Worm (Caenorhabditis elegans) whole organism, young adult: Measurements from ENCODE around the gene obr-1.

Experiments used
- Y56A3A.18 ChIP-seq: fragments of 200-800 bp; sonication (Bioruptor generic); IDR thresholded peaks from 2 replicates; pipeline ENCODE4 v1.3.6; 2022; ENCODE audit warnings: missing genetic modification reagents, missing genetic modification characterization, missing compliant biosample characterization
- ama-1 ChIP-seq, 3 experiments: fragments of 150-350 bp in 1 of 3; sonication (generic microtip) in 2 of 3; optimal IDR thresholded peaks; 2 replicates each; lab custom pipeline; 2014 to 2018; ENCODE audit warnings: missing biosample characterization in 2 of 3, missing genetic modification characterization in 2 of 3, missing genetic modification reagents in 2 of 3
- ccch-3 ChIP-seq: fragments of 200-800 bp; sonication (Bioruptor generic); optimal IDR thresholded peaks from 2 replicates; lab custom pipeline; 2018; ENCODE audit warnings: mild to moderate bottlenecking, missing genetic modification characterization, missing compliant biosample characterization
- madf-6 ChIP-seq: fragments of 200-800 bp; sonication (Bioruptor generic); IDR thresholded peaks from 2 replicates; pipeline ENCODE4 v1.3.6; 2022; ENCODE audit warnings: missing genetic modification reagents, missing genetic modification characterization, missing compliant biosample characterization
- xnd-1 ChIP-seq: sonication (generic microtip); optimal IDR thresholded peaks from 2 replicates; lab custom pipeline; 2016; ENCODE audit warnings: missing genotype, missing genetic modification reagents, missing genetic modification characterization, missing compliant biosample characterization

- TF ChIP-seq ama-1 (optimal IDR thresholded peaks at IDR 0.05; lab: Kevin White, UChicago) (no peak), ama-1 (GFP tag; optimal IDR thresholded peaks at IDR 0.05; lab: Kevin White, UChicago) (no peak), madf-6 (GFP tag; lab: Robert Waterston, UW) (no peak), xnd-1 (no peak), ccch-3 (GFP tag; lab: Kevin White, UChicago) (no peak), Y56A3A.18 (GFP tag; lab: Robert Waterston, UW) (no peak)
These were observed 62.3 kb downstream of the obr-1 start for ce11 chrIII:11208371-11208770.
